Fruit fly (Drosophila melanogaster): ENCODE data around the gene Ubx.

Ubx gene

DNA sequence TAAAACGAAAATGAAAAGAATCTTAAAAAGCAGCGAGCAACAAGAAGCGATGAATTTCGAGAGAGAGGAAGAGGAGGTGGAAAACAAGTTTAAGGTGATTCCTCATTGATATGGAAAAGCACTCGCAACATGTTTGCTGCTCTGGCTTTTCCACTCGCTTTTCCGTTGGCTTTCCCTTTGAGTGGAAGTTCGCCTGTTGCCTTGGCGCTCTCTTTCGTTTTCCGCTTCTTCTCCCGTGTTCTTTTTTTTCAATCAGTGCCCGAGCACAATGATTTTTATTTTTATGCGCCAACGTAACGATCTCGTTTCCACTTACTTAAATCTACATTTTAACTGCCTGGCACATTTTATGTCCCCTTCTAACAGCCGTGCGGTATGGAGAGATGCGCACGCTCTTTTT, 29.2 kb upstream of the Ubx start:
- TF ChIP-seq h (optimal IDR thresholded peaks at IDR 0.05): no peak
- TF ChIP-seq Sin3A (optimal IDR thresholded peaks at IDR 0.05): no peak
- no peak for TF ChIP-seq ttk (optimal IDR thresholded peaks at IDR 0.05)
- TF ChIP-seq Myc (optimal IDR thresholded peaks at IDR 0.05): no peak
- TF ChIP-seq insv (optimal IDR thresholded peaks at IDR 0.05): no peak
- no peak for TF ChIP-seq psq (optimal IDR thresholded peaks at IDR 0.05)

dm6 chr3R:16754874-16755273, 20.6 kb upstream of the Ubx start:
- no peak for TF ChIP-seq h (optimal IDR thresholded peaks at IDR 0.05)
- TF ChIP-seq Sin3A (optimal IDR thresholded peaks at IDR 0.05): no peak
- no peak for TF ChIP-seq Myc (optimal IDR thresholded peaks at IDR 0.05)
- TF ChIP-seq insv (optimal IDR thresholded peaks at IDR 0.05): no peak
- TF ChIP-seq psq (optimal IDR thresholded peaks at IDR 0.05): no peak
- no peak for TF ChIP-seq ttk (optimal IDR thresholded peaks at IDR 0.05)

dm6 chr3R:16751234-16751633, 17.0 kb upstream of the Ubx start, which contains the start of gene CG31275:
TSS of gene CG31275 (minus strand) at chr3R:16751334.
- TF ChIP-seq Myc (optimal IDR thresholded peaks at IDR 0.05) (no peak), insv (optimal IDR thresholded peaks at IDR 0.05) (no peak), h (optimal IDR thresholded peaks at IDR 0.05) (no peak), ttk (optimal IDR thresholded peaks at IDR 0.05) (no peak), Sin3A (optimal IDR thresholded peaks at IDR 0.05) (no peak), psq (optimal IDR thresholded peaks at IDR 0.05) (no peak)

- TF ChIP-seq Myc (optimal IDR thresholded peaks at IDR 0.05) (no peak), ttk (optimal IDR thresholded peaks at IDR 0.05) (no peak), insv (optimal IDR thresholded peaks at IDR 0.05) (no peak), psq (optimal IDR thresholded peaks at IDR 0.05) (no peak), h (optimal IDR thresholded peaks at IDR 0.05) (no peak), Sin3A (optimal IDR thresholded peaks at IDR 0.05) (no peak)
Measured at dm6 chr3R:16750029-16750619, 15.9 kb upstream of the Ubx start.

DNA sequence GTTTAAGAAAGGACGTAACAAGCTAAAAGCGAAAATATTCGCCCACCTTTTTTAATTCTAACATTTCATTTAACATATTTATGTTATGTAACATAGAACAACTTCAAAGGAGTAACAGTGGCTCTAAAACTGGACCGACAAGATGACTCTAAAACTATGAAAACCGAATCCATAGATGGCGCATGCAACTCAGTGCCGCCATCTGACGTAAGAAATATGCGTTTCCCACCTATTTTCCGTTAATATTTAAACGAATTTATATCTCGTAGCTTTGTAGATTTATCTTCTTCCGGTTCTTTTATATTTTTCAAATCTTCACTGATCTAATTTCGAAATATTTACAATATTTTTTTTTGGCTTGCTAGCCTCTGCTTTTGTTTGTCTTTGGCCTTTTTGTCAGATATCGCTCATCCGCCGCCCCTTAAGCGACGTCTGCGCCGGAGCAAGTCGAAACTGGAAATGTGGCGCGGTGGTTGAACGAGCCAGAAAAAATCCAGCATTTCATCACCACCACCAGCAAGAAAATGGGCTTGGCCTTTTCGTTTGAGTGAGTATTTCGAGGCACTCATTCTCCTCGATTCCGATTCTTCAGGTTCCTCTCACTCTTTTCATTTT, 14.4 kb upstream of the Ubx start:
- TF ChIP-seq ttk (optimal IDR thresholded peaks at IDR 0.05) (no peak), Sin3A (optimal IDR thresholded peaks at IDR 0.05) (no peak), h (optimal IDR thresholded peaks at IDR 0.05) (no peak), psq (optimal IDR thresholded peaks at IDR 0.05) (no peak), insv (optimal IDR thresholded peaks at IDR 0.05) (no peak), Myc (optimal IDR thresholded peaks at IDR 0.05) (no peak)

DNA sequence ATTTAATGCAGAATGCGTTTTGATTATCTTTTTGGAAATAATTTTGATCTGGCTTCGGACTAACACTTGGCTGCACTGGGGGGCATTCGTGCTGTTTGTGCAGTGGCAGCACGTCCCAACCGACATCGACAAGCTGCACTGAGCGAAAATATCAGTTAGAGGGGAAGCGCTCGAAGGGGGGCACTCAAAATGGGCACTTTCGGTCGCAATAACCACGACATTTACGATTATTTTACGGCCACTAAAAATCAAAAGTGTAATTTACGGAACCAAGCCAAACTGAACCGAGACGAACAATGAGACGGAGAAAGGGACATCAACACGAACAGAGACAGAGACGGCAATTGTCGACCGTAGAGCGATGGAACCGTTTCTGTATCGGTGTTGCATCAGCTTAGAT, 12.6 kb upstream of the Ubx start:
- TF ChIP-seq Myc (optimal IDR thresholded peaks at IDR 0.05): no peak
- TF ChIP-seq ttk (optimal IDR thresholded peaks at IDR 0.05): no peak
- TF ChIP-seq psq (optimal IDR thresholded peaks at IDR 0.05): no peak
- no peak for TF ChIP-seq Sin3A (optimal IDR thresholded peaks at IDR 0.05)
- no peak for TF ChIP-seq insv (optimal IDR thresholded peaks at IDR 0.05)
- no peak for TF ChIP-seq h (optimal IDR thresholded peaks at IDR 0.05)

- TF ChIP-seq Sin3A (optimal IDR thresholded peaks at IDR 0.05) (no peak), psq (optimal IDR thresholded peaks at IDR 0.05) (no peak), Myc (optimal IDR thresholded peaks at IDR 0.05) (no peak), insv (optimal IDR thresholded peaks at IDR 0.05) (no peak), ttk (optimal IDR thresholded peaks at IDR 0.05) (no peak), h (optimal IDR thresholded peaks at IDR 0.05) (no peak)
Measured at dm6 chr3R:16745150-16745549, 10.9 kb upstream of the Ubx start.

- no peak for TF ChIP-seq ttk (optimal IDR thresholded peaks at IDR 0.05)
- TF ChIP-seq insv (optimal IDR thresholded peaks at IDR 0.05): no peak
- no peak for TF ChIP-seq Myc (optimal IDR thresholded peaks at IDR 0.05)
- no peak for TF ChIP-seq Sin3A (optimal IDR thresholded peaks at IDR 0.05)
- TF ChIP-seq psq (optimal IDR thresholded peaks at IDR 0.05): no peak
- TF ChIP-seq h (optimal IDR thresholded peaks at IDR 0.05): no peak
Measured at dm6 chr3R:16744290-16744689, 10.1 kb upstream of the Ubx start.

DNA sequence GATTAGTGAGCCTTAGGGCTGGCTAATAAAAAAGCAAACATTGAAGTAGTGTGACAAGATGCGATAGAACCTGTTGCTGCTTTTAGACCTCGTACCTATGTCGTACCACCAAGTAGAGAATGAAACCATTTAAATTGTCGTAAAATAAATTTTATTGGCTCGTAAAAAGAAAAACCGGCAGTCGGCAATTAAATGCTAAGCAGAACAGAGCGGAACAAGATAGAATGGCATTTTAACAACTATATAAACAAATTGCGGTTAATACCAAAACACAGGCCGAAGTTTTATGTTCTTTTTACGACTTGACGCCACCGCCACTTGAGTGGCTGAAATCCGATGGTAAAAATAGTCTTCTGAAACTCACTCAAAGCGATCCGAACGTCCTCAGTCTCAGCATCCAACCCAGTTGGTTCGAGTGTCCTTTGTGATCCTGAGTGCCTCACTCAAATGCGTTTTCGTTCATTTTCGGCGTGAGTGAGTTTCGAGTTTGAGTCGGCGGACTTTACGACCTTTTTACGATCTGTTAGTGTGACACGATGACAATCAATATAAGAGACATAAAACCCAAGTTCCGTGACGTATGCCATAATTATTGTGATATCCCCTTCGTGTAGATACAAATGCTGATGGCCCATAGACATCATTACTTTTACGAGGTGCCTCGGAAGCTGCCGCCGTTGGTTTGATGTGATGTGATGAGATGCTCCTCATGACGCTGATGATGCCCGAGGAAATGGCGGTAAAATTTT, 9.0 kb upstream of the Ubx start:
- no peak for TF ChIP-seq Sin3A (optimal IDR thresholded peaks at IDR 0.05)
- TF ChIP-seq h (optimal IDR thresholded peaks at IDR 0.05): no peak
- no peak for TF ChIP-seq ttk (optimal IDR thresholded peaks at IDR 0.05)
- no peak for TF ChIP-seq insv (optimal IDR thresholded peaks at IDR 0.05)
- no peak for TF ChIP-seq psq (optimal IDR thresholded peaks at IDR 0.05)
- no peak for TF ChIP-seq Myc (optimal IDR thresholded peaks at IDR 0.05)

dm6 chr3R:16742278-16742677, 8.1 kb upstream of the Ubx start:
- TF ChIP-seq psq (optimal IDR thresholded peaks at IDR 0.05) (no peak), ttk (optimal IDR thresholded peaks at IDR 0.05) (no peak), insv (optimal IDR thresholded peaks at IDR 0.05) (no peak), Sin3A (optimal IDR thresholded peaks at IDR 0.05) (no peak), Myc (optimal IDR thresholded peaks at IDR 0.05) (no peak), h (optimal IDR thresholded peaks at IDR 0.05) (no peak)

- TF ChIP-seq insv (optimal IDR thresholded peaks at IDR 0.05) (no peak), ttk (optimal IDR thresholded peaks at IDR 0.05) (no peak), Myc (optimal IDR thresholded peaks at IDR 0.05) (no peak), psq (optimal IDR thresholded peaks at IDR 0.05) (no peak), Sin3A (optimal IDR thresholded peaks at IDR 0.05) (no peak), h (optimal IDR thresholded peaks at IDR 0.05) (no peak)
Measured at dm6 chr3R:16735834-16736233, 1.6 kb upstream of the Ubx start.

dm6 chr3R:16732387-16732786, 1.8 kb downstream of the Ubx start:
- TF ChIP-seq ttk (optimal IDR thresholded peaks at IDR 0.05): no peak
- no peak for TF ChIP-seq h (optimal IDR thresholded peaks at IDR 0.05)
- TF ChIP-seq Myc (optimal IDR thresholded peaks at IDR 0.05): no peak
- no peak for TF ChIP-seq insv (optimal IDR thresholded peaks at IDR 0.05)

All from Kc167 (cell line).